Worm (Caenorhabditis elegans) whole organism, mixed stage, embryonic: ENCODE data around the gene ggtb-1.

Source experiments
- M03D4.4 ChIP-seq: sonication (generic microtip); optimal IDR thresholded peaks from 2 replicates; lab custom pipeline; 2017; ENCODE audit warnings: mild to moderate bottlenecking, missing genetic modification characterization, missing compliant biosample characterization
- bed-3 ChIP-seq: fragments of 200-800 bp; sonication (Bioruptor generic); optimal IDR thresholded peaks from 3 replicates; lab custom pipeline; 2018; ENCODE audit warnings: mild to moderate bottlenecking, missing genetic modification characterization, moderate library complexity, missing compliant biosample characterization
- blmp-1 ChIP-seq: fragments of 150-350 bp; optimal IDR thresholded peaks from 2 replicates; lab custom pipeline; 2014; ENCODE audit warnings: missing biosample characterization, missing genetic modification characterization
- ceh-39 ChIP-seq: fragments of 150-350 bp; optimal IDR thresholded peaks from 2 replicates; lab custom pipeline; 2014; ENCODE audit warnings: missing biosample characterization, missing genetic modification characterization
- ceh-43 ChIP-seq: fragments of 200-800 bp; sonication (Bioruptor generic); optimal IDR thresholded peaks from 2 replicates; lab custom pipeline; 2018; ENCODE audit warnings: mild to moderate bottlenecking, missing genetic modification characterization, moderate library complexity, missing compliant biosample characterization
- ceh-83 ChIP-seq: fragments of 200-800 bp; sonication (Bioruptor generic); optimal IDR thresholded peaks from 2 replicates; lab custom pipeline; 2018; ENCODE audit warnings: mild to moderate bottlenecking, missing genetic modification characterization, missing compliant biosample characterization
- ces-1 ChIP-seq: fragments of 150-350 bp; optimal IDR thresholded peaks from 2 replicates; lab custom pipeline; 2014; ENCODE audit warnings: missing biosample characterization, missing genetic modification reagents, missing genetic modification characterization
- cnd-1 ChIP-seq: fragments of 200-800 bp; sonication (Bioruptor generic); optimal IDR thresholded peaks from 2 replicates; lab custom pipeline; 2018; ENCODE audit warnings: mild to moderate bottlenecking, missing genetic modification characterization, missing compliant biosample characterization
- drap-1 ChIP-seq: fragments of 200-800 bp; sonication (Bioruptor generic); optimal IDR thresholded peaks from 3 replicates; lab custom pipeline; 2018; ENCODE audit warnings: mild to moderate bottlenecking, missing genetic modification characterization, missing compliant biosample characterization
- elt-1 ChIP-seq: sonication (generic microtip); optimal IDR thresholded peaks from 2 replicates; lab custom pipeline; 2017; ENCODE audit warnings: missing genetic modification characterization, mild to moderate bottlenecking, missing compliant biosample characterization, antibody characterized with exemption, moderate library complexity, borderline replicate concordance; ENCODE audit not compliant: insufficient read depth
- elt-3 ChIP-seq: fragments of 150-350 bp; optimal IDR thresholded peaks from 2 replicates; lab custom pipeline; 2014; ENCODE audit warnings: missing biosample characterization, missing genetic modification characterization
- flh-1 ChIP-seq: fragments of 200-800 bp; sonication (Bioruptor generic); optimal IDR thresholded peaks from 2 replicates; lab custom pipeline; 2018; ENCODE audit warnings: mild to moderate bottlenecking, missing genetic modification characterization, moderate library complexity, missing compliant biosample characterization
- ham-2 ChIP-seq: fragments of 200-800 bp; sonication (Bioruptor generic); optimal IDR thresholded peaks from 2 replicates; lab custom pipeline; 2018; ENCODE audit warnings: mild to moderate bottlenecking, missing genetic modification characterization, missing compliant biosample characterization
- lin-32 ChIP-seq: fragments of 200-800 bp; sonication (Bioruptor generic); optimal IDR thresholded peaks from 2 replicates; lab custom pipeline; 2018; ENCODE audit warnings: mild to moderate bottlenecking, missing genetic modification characterization, missing compliant biosample characterization
- lsy-2 ChIP-seq: fragments of 150-350 bp; optimal IDR thresholded peaks from 2 replicates; lab custom pipeline; 2014; ENCODE audit warnings: missing biosample characterization, missing genetic modification characterization
- mep-1 ChIP-seq: fragments of 150-350 bp; optimal IDR thresholded peaks from 2 replicates; lab custom pipeline; 2017; ENCODE audit warnings: missing biosample characterization, missing genetic modification reagents, missing genetic modification characterization, inconsistent platforms
- mls-2 ChIP-seq: sonication (generic microtip); optimal IDR thresholded peaks from 2 replicates; lab custom pipeline; 2016; ENCODE audit warnings: mild to moderate bottlenecking, missing genetic modification characterization, moderate library complexity, missing compliant biosample characterization
- nhr-12 ChIP-seq: fragments of 150-350 bp; optimal IDR thresholded peaks from 2 replicates; lab custom pipeline; 2014; ENCODE audit warnings: missing biosample characterization, missing genetic modification characterization
- nhr-2 ChIP-seq: fragments of 150-350 bp; optimal IDR thresholded peaks from 2 replicates; lab custom pipeline; 2014; ENCODE audit warnings: missing biosample characterization, missing genetic modification characterization
- nhr-237 ChIP-seq: fragments of 150-350 bp; optimal IDR thresholded peaks from 2 replicates; lab custom pipeline; 2014; ENCODE audit warnings: missing biosample characterization, missing genetic modification characterization
- nhr-28 ChIP-seq: fragments of 150-350 bp; optimal IDR thresholded peaks from 2 replicates; lab custom pipeline; 2014; ENCODE audit warnings: missing biosample characterization, missing genetic modification characterization
- pha-4 ChIP-seq: fragments of 150-350 bp; optimal IDR thresholded peaks from 2 replicates; lab custom pipeline; 2018; ENCODE audit warnings: missing biosample characterization, missing genetic modification reagents, missing genetic modification characterization
- sem-2 ChIP-seq: fragments of 200-800 bp; sonication (Bioruptor generic); optimal IDR thresholded peaks from 2 replicates; lab custom pipeline; 2018; ENCODE audit warnings: mild to moderate bottlenecking, missing genetic modification characterization, missing compliant biosample characterization
- snpc-4 ChIP-seq: fragments of 150-350 bp; optimal IDR thresholded peaks from 2 replicates; lab custom pipeline; 2014; ENCODE audit warnings: missing biosample characterization, missing genetic modification characterization
- sptf-1 ChIP-seq: sonication (generic microtip); optimal IDR thresholded peaks from 2 replicates; lab custom pipeline; 2017; ENCODE audit warnings: mild to moderate bottlenecking, missing genetic modification characterization, moderate library complexity, missing compliant biosample characterization
- tbx-8 ChIP-seq: fragments of 200-800 bp; sonication (Bioruptor generic); optimal IDR thresholded peaks from 2 replicates; lab custom pipeline; 2018; ENCODE audit warnings: mild to moderate bottlenecking, missing genetic modification characterization, moderate library complexity, missing compliant biosample characterization
- unc-120 ChIP-seq: sonication (generic microtip); optimal IDR thresholded peaks from 2 replicates; lab custom pipeline; 2017; ENCODE audit warnings: missing genetic modification characterization, missing compliant biosample characterization; ENCODE audit not compliant: poor library complexity, severe bottlenecking
- unc-39 ChIP-seq: fragments of 150-350 bp; optimal IDR thresholded peaks from 2 replicates; lab custom pipeline; 2014; ENCODE audit warnings: missing biosample characterization, missing genetic modification characterization
- ztf-11 ChIP-seq: fragments of 150-350 bp; optimal IDR thresholded peaks from 2 replicates; lab custom pipeline; 2014; ENCODE audit warnings: missing biosample characterization, missing genetic modification characterization

The ggtb-1 gene

ce11 chrIII:7165276-7165675 is 31.7 kb downstream of the ggtb-1 start:
- TF ChIP-seq ceh-83 (GFP tag; lab: Kevin White, UChicago) (no peak), lsy-2 (tag; lab: Kevin White, UChicago) (no peak), ztf-11 (tag; lab: Kevin White, UChicago) (no peak), drap-1 (no peak), unc-39 (tag; lab: Kevin White, UChicago) (no peak), lin-32 (GFP tag; lab: Kevin White, UChicago) (no peak), sem-2 (GFP tag; lab: Kevin White, UChicago) (no peak), nhr-237 (tag; lab: Kevin White, UChicago) (no peak)

ce11 chrIII:7165816-7166229 is 32.3 kb downstream of the ggtb-1 start:
- TF ChIP-seq ces-1, result peak; percentile 10
- TF ChIP-seq nhr-12, result no peak

ce11 chrIII:7166664-7167567 is 33.4 kb downstream of the ggtb-1 start:
- TF ChIP-seq drap-1, result peak; percentile 11
- TF ChIP-seq bed-3 (GFP tag; lab: Kevin White, UChicago), result no peak
- TF ChIP-seq elt-3 (tag; lab: Kevin White, UChicago), result no peak
- TF ChIP-seq pha-4 (tag; lab: Kevin White, UChicago), result no peak
- TF ChIP-seq nhr-237 (tag; lab: Kevin White, UChicago), result peak; percentile 6
- TF ChIP-seq, all 35 proteins: peak for 2

- no peak for TF ChIP-seq ces-1
- TF ChIP-seq ceh-83 (GFP tag; lab: Kevin White, UChicago), result no peak
- no peak for TF ChIP-seq drap-1
- TF ChIP-seq nhr-237 (tag; lab: Kevin White, UChicago), result no peak
- no peak for TF ChIP-seq lin-32 (GFP tag; lab: Kevin White, UChicago)
- TF ChIP-seq mep-1, result no peak
- no peak for TF ChIP-seq nhr-2 (tag; lab: Kevin White, UChicago)
- no peak for TF ChIP-seq ham-2
- TF ChIP-seq bed-3 (GFP tag; lab: Kevin White, UChicago), result no peak
- no peak for TF ChIP-seq elt-1 (tag; lab: Kevin White, UChicago)
- TF ChIP-seq ceh-39 (tag; lab: Kevin White, UChicago), result no peak
- TF ChIP-seq M03D4.4 (tag; lab: Kevin White, UChicago), result no peak
- TF ChIP-seq nhr-28 (tag; lab: Kevin White, UChicago), result no peak
- TF ChIP-seq, all 35 proteins: peak for 0
Measured at ce11 chrIII:7167568-7167937, 34.0 kb downstream of the ggtb-1 start, which contains the start of gene acs-4. TSS of gene acs-4 (plus strand) at chrIII:7167838.

ce11 chrIII:7170090-7170489 is 36.5 kb downstream of the ggtb-1 start:
- TF ChIP-seq elt-3 (tag; lab: Kevin White, UChicago) (no peak), nhr-237 (tag; lab: Kevin White, UChicago) (no peak), flh-1 (no peak), M03D4.4 (tag; lab: Kevin White, UChicago) (no peak), unc-120 (tag; lab: Kevin White, UChicago) (no peak), unc-39 (tag; lab: Kevin White, UChicago) (no peak), snpc-4 (tag; lab: Kevin White, UChicago) (no peak), mls-2 (tag; lab: Kevin White, UChicago) (no peak), lin-32 (GFP tag; lab: Kevin White, UChicago) (no peak), blmp-1 (tag; lab: Kevin White, UChicago) (no peak), elt-1 (tag; lab: Kevin White, UChicago) (no peak), ces-1 (no peak), ceh-43 (GFP tag; lab: Kevin White, UChicago) (no peak), nhr-28 (tag; lab: Kevin White, UChicago) (no peak), drap-1 (no peak), cnd-1 (tag; lab: Kevin White, UChicago) (no peak)

- TF ChIP-seq unc-39 (tag; lab: Kevin White, UChicago) (no peak), tbx-8 (GFP tag; lab: Kevin White, UChicago) (no peak), sptf-1 (tag; lab: Kevin White, UChicago) (no peak), nhr-28 (tag; lab: Kevin White, UChicago) (no peak), blmp-1 (tag; lab: Kevin White, UChicago) (no peak), nhr-237 (tag; lab: Kevin White, UChicago) (no peak), ceh-39 (tag; lab: Kevin White, UChicago) (no peak), ztf-11 (tag; lab: Kevin White, UChicago) (no peak), pha-4 (tag; lab: Kevin White, UChicago) (no peak), ces-1 (no peak), nhr-12 (no peak), ham-2 (no peak), mep-1 (no peak)
Measured at ce11 chrIII:7178497-7178896, 44.9 kb downstream of the ggtb-1 start.
